Worm (Caenorhabditis elegans): ENCODE measurements around the gene Y39D8A.1.
A peak's percentile ranks its signal among the peaks of the same experiment; 100 is the strongest.

Gene Y39D8A.1

ce11 chrV:388397-388796 lies 30.1 kb upstream of the Y39D8A.1 start, which contains the start of gene ZK6.6:
TSS of gene ZK6.6 (plus strand) at chrV:388697.
- TF ChIP-seq B0336.3 (GFP tag; IDR thresholded peaks at IDR 0.05), result 0 out of 2 replicates have a peak, but pooled peaks have one; percentile 23
- TF ChIP-seq repo-1 (tag; optimal IDR thresholded peaks at IDR 0.05), result peak; percentile 13
- TF ChIP-seq lin-54 (GFP tag; optimal IDR thresholded peaks at IDR 0.05), result no peak

ce11 chrV:392199-392678 lies 26.3 kb upstream of the Y39D8A.1 start, which contains the start of gene nhr-254:
TSS of gene nhr-254 (plus strand) at chrV:392628.
- TF ChIP-seq ama-1 (optimal IDR thresholded peaks at IDR 0.05), result no peak
- TF ChIP-seq ama-1 (GFP tag; optimal IDR thresholded peaks at IDR 0.05), result no peak
- TF ChIP-seq let-526 (GFP tag; IDR thresholded peaks at IDR 0.05), result no peak
- no peak for TF ChIP-seq ztf-26 (tag; optimal IDR thresholded peaks at IDR 0.05)
- no peak for TF ChIP-seq F57C9.4 (tag; optimal IDR thresholded peaks at IDR 0.05)
- TF ChIP-seq Y79H2A.3 (GFP tag; conservative IDR thresholded peaks at IDR 0.05), result no peak
- TF ChIP-seq T07F8.4 (tag; optimal IDR thresholded peaks at IDR 0.05), result no peak
- TF ChIP-seq sea-2 (GFP tag; IDR thresholded peaks at IDR 0.05), result no peak
- TF ChIP-seq unc-62 (GFP tag; optimal IDR thresholded peaks at IDR 0.05), result no peak
- TF ChIP-seq nfya-1 (tag; optimal IDR thresholded peaks at IDR 0.05; ENCODE audit: borderline replicate concordance, insufficient read depth), result no peak
- no peak for TF ChIP-seq madf-3 (GFP tag; IDR thresholded peaks at IDR 0.05)
- no peak for TF ChIP-seq lin-54 (GFP tag; optimal IDR thresholded peaks at IDR 0.05)
- no peak for TF ChIP-seq cebp-2 (GFP tag; IDR thresholded peaks at IDR 0.05)
- no peak for TF ChIP-seq snpc-1.3 (tag; optimal IDR thresholded peaks at IDR 0.05; ENCODE audit: insufficient read depth)

DNA sequence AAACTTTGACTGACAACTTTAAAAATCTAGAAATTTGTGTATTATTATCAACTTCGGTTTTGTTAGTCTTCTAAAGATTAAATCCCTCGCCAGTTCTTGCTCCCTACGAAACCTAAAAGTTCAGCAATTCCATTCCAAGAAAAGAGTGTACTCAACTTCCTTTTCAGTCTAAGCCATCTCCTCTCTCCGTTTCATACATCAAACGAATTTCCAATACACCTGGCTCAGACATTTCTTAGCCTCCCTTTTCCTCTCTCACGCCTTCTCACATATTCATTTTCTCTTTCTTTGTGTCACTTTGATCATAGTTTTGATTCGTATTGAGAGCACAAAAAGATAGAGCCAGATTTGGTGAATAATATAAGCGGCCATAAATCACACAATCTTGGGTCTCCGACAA lies 22.2 kb upstream of the Y39D8A.1 start, which contains the start of gene nhr-253:
Gene nhr-253 (plus strand): TSS at position 285 of the 400 bp plus-strand sequence.
- no peak for TF ChIP-seq rec-8 (tag; optimal IDR thresholded peaks at IDR 0.05)
- TF ChIP-seq atf-7 (tag; optimal IDR thresholded peaks at IDR 0.05), result no peak
- no peak for TF ChIP-seq ztf-22 (GFP tag; optimal IDR thresholded peaks at IDR 0.05)
- TF ChIP-seq sdz-38 (tag; optimal IDR thresholded peaks at IDR 0.05), result no peak
- no peak for TF ChIP-seq ztf-25 (GFP tag; IDR thresholded peaks at IDR 0.05)
- no peak for TF ChIP-seq rcor-1 (GFP tag; IDR thresholded peaks at IDR 0.05)
- TF ChIP-seq ceh-40 (GFP tag; IDR thresholded peaks at IDR 0.05), result no peak
- no peak for TF ChIP-seq mcd-1 (GFP tag; IDR thresholded peaks at IDR 0.05)
- TF ChIP-seq ets-4 (GFP tag; optimal IDR thresholded peaks at IDR 0.05), result no peak
- TF ChIP-seq hrde-1 (tag; optimal IDR thresholded peaks at IDR 0.05; ENCODE audit: borderline replicate concordance), result no peak
- TF ChIP-seq akir-1 (GFP tag; optimal IDR thresholded peaks at IDR 0.05), result no peak
- no peak for TF ChIP-seq aptf-2 (GFP tag; conservative IDR thresholded peaks at IDR 0.05)
- TF ChIP-seq madf-8 (GFP tag; conservative IDR thresholded peaks at IDR 0.05), result no peak
- no peak for TF ChIP-seq C06A6.2 (GFP tag; conservative IDR thresholded peaks at IDR 0.05)
- TF ChIP-seq nhr-120 (GFP tag; IDR thresholded peaks at IDR 0.05), result no peak
- no peak for TF ChIP-seq F10E7.11 (tag; optimal IDR thresholded peaks at IDR 0.05)
- no peak for TF ChIP-seq mel-28 (tag; optimal IDR thresholded peaks at IDR 0.05; ENCODE audit: borderline replicate concordance)
- no peak for TF ChIP-seq lag-1 (GFP tag; IDR thresholded peaks at IDR 0.05)
- TF ChIP-seq let-607 (tag; optimal IDR thresholded peaks at IDR 0.05), result no peak

ce11 chrV:399721-400120 lies 18.8 kb upstream of the Y39D8A.1 start, which contains the start of gene scl-27:
TSS of gene scl-27 (plus strand) at chrV:400021.
- TF ChIP-seq lin-54 (GFP tag; optimal IDR thresholded peaks at IDR 0.05) (no peak), pbrm-1 (GFP tag; IDR thresholded peaks at IDR 0.05) (no peak), nhr-179 (tag; optimal IDR thresholded peaks at IDR 0.05) (no peak), unc-62 (GFP tag; optimal IDR thresholded peaks at IDR 0.05) (no peak), F10E7.11 (tag; optimal IDR thresholded peaks at IDR 0.05) (no peak), rpc-1 (optimal IDR thresholded peaks at IDR 0.05) (no peak), rpc-1 (tag; optimal IDR thresholded peaks at IDR 0.05) (no peak), K11D2.4 (GFP tag; IDR thresholded peaks at IDR 0.05) (no peak), Y67H2A.10 (GFP tag; conservative IDR thresholded peaks at IDR 0.05) (no peak), dpl-1 (GFP tag; optimal IDR thresholded peaks at IDR 0.05) (no peak), egl-18 (GFP tag; IDR thresholded peaks at IDR 0.05) (no peak), F49E8.2 (tag; optimal IDR thresholded peaks at IDR 0.05; ENCODE audit: insufficient read depth) (no peak), F55B11.4 (tag; optimal IDR thresholded peaks at IDR 0.05; ENCODE audit: borderline replicate concordance, insufficient read depth) (no peak), ceh-79 (tag; optimal IDR thresholded peaks at IDR 0.05) (no peak)

Measured in whole organism, young adult.